Fruit fly (Drosophila melanogaster) S2 (cell line): ENCODE measurements around the gene eater.
A peak's percentile ranks its signal among the peaks of the same experiment; 100 is the strongest.

Experiments used
- CG8478 ChIP-seq: fragments of >200 bp; optimal IDR thresholded peaks from 2 replicates; lab custom pipeline; 2018
- CTCF ChIP-seq, 2 experiments: fragments of >200 bp; optimal IDR thresholded peaks; 2 replicates each; lab custom pipeline; 2018

eater gene

dm6 chr3R:27111784-27112602 lies 12.5 kb upstream of the eater start, which contains the start of the genes gb and CG5815:
TSS of gene gb (minus strand) at chr3R:27112270.
TSS of gene CG5815 (plus strand) at chr3R:27112566.
- TF ChIP-seq CG8478 (lab: Kevin White, UChicago) (no peak), CTCF (optimal IDR thresholded peaks at IDR 0.05; lab: Kevin White, UChicago) (no peak)

dm6 chr3R:27109458-27109857 lies 10.0 kb upstream of the eater start:
- TF ChIP-seq CTCF (optimal IDR thresholded peaks at IDR 0.05; lab: Kevin White, UChicago): no peak
- no peak for TF ChIP-seq CG8478 (lab: Kevin White, UChicago)

DNA sequence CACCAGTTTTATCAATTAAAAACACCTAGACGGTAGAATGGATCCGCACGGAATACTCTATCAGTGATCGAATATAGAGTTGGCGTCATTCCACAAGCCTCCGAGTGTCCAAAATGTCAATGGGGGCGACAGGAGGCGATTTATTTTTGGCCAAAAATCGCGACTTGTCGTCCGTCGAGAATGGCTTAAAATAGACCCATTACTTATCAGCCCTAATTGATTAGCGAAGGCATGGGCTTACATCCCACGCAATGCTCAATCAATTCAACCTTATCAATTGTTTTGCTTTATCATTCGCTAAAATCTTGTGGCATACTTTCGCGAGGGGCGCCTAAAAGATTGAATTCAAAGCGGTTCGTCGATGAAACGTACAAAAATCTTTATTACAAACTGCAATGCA lies 8.6 kb upstream of the eater start:
- no peak for TF ChIP-seq CG8478 (lab: Kevin White, UChicago)
- no peak for TF ChIP-seq CTCF (optimal IDR thresholded peaks at IDR 0.05; lab: Kevin White, UChicago)

DNA sequence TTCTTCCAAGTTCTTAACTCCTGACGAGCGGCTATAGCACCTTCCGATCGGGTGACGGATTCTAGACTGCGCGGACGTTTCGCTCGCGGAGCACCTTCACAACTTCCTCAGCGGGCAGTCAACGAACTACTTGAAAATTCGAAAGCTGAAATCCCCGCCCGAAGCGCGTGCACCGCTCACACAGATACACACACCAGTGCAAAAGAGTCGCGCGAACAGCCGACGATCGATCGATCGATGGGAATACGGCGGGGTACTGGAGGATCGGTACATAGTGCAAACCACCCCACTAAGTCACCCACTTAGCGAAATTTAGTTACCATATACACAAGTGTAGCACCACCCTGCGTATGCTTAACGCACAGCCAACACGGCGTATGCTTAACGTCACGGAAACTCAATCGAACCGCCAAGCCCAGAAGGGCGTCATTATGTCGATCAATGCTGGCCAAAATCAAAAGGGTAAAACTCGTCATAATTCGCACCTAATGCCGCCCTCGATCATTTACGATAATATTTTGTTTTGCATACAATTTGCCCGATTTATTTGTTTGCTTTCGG lies 6.7 kb upstream of the eater start, which contains the start of gene CAH9:
TSS of gene CAH9 (minus strand) at position 51 of the 561 bp plus-strand sequence.
- TF ChIP-seq CG8478 (lab: Kevin White, UChicago) (no peak), CTCF (optimal IDR thresholded peaks at IDR 0.05; lab: Kevin White, UChicago) (no peak)

dm6 chr3R:27105439-27105838 lies 6.0 kb upstream of the eater start:
- TF ChIP-seq CG8478 (lab: Kevin White, UChicago): no peak
- no peak for TF ChIP-seq CTCF (optimal IDR thresholded peaks at IDR 0.05; lab: Kevin White, UChicago)

DNA sequence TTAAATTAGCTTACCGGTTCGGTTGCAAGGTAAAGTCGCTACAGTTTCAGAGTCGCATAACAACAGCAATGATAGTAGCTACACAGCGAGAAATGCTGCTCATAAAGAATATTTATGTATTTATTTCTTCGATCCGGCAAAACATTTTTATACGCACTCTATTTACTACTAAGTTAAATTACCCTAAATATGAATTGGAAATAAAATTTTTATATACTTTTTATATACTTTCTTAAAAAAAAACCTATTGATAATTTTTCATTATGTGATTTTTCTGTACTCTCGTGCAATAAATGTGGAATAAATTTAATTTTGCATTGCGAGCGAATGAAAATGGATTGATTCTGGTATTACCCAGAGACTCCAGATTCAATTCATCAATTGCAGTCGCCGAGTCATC lies 1.5 kb upstream of the eater start, which contains the start of gene Jhbp11:
TSS of gene Jhbp11 (plus strand) at position 301 of the 400 bp plus-strand sequence.
- no peak for TF ChIP-seq CG8478 (lab: Kevin White, UChicago)
- no peak for TF ChIP-seq CTCF (optimal IDR thresholded peaks at IDR 0.05; lab: Kevin White, UChicago)

DNA sequence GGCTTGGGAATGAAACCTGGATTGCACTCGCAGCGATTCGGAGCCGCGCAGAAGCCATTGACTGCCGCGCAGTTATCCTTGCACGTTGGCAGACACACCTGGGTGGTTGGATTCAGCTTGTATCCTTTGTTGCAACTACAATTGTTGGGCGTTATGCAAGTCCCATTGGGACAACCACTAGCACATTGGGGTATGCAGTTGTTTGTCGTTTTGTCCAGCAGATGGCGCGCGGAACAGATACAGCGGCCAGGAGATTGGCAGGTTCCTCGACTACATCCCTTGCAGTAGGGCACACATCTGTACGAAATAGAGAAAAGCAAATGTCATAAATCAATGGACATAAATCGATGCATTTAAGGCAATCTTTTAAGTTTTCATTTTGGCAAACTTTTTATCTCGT lies 841 bp downstream of the eater start:
- TF ChIP-seq CG8478 (lab: Kevin White, UChicago): no peak
- peak; percentile 79 to 86 for TF ChIP-seq CTCF (optimal IDR thresholded peaks at IDR 0.05; lab: Kevin White, UChicago)

DNA sequence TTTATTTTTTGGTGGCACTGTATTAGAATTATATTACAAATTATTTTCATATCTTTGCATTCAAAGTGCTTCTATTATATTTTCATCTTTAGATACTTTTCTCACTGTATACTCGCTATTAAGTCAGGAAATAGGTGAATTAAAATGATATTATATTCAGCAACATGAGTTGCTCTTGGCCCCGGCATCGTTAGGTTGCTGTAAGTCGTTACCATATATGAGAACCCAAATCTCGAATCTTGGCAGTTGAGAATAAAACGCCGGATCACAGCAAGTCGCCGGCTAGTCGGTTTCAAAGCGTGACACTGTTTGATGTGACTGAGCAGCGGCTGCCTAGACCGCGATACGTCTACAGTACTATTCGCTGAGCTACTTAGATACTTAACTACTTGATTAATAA lies 5.2 kb downstream of the eater start, which contains the start of gene CG14259:
TSS of gene CG14259 (plus strand) at position 301 of the 400 bp plus-strand sequence.
- TF ChIP-seq CTCF (optimal IDR thresholded peaks at IDR 0.05; lab: Kevin White, UChicago) (no peak), CG8478 (lab: Kevin White, UChicago) (no peak)

DNA sequence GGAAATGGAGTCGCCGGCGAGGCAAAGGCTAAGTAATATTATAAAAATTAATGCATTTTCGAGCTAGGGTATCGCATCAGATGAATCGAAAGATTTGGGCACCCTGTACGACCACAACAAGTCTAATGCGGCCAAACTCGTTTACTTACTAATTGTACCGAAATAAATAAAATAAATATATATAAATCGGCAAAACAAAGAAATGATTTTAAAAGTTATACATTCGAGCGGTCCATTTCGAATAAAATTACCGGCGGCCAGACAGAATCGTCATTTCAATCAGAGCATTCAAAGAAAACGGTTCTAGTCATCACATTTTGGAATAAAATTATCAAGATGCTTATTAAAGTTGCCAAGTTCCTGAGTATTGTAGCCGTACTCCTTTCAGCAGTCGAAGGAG lies 6.6 kb downstream of the eater start, which contains the start of gene CG14258:
TSS of gene CG14258 (plus strand) at position 301 of the 400 bp plus-strand sequence.
- TF ChIP-seq CG8478 (lab: Kevin White, UChicago) (no peak), CTCF (optimal IDR thresholded peaks at IDR 0.05; lab: Kevin White, UChicago) (no peak)

DNA sequence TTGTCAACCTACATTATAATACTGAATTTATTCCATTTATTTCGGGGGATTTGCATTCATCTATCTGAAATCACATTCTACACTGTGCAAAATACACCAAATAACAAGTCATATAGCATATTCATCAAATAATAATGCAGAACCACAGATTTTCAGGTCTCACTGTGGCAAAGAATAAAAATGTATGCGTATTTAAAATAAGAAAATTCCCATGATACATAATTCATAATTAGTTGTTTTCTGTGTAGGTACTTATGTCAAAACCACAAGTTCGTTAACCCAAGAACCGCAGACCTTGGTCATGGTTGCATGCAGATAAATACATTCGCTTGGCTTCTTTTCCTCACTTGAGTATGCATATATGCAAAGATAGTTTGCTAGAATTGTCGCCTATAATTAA lies 7.2 kb downstream of the eater start:
- TF ChIP-seq CG8478 (lab: Kevin White, UChicago) (no peak), CTCF (optimal IDR thresholded peaks at IDR 0.05; lab: Kevin White, UChicago) (no peak)

DNA sequence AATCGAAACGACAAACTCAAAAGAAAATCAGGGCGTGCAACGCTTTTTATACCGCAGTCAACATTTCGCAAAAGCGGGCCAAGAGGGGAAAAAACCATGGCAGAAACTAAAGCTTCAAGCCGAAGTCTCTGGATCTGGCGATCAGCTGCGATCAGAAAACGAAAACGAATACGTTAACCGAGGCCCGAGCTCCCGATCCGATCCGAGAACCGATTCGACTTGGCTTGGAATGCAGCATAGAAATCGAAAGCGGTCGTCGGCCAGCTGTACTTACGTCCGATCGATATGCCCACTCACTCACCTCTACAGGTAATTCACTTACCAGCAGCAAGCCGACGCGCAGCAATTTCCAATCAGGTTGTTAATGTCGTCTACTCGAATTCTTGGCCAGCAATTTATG lies 8.4 kb downstream of the eater start, which contains the start of gene Cpr97Eb:
TSS of gene Cpr97Eb (minus strand) at position 25 of the 400 bp plus-strand sequence.
- TF ChIP-seq CG8478 (lab: Kevin White, UChicago) (no peak), CTCF (optimal IDR thresholded peaks at IDR 0.05; lab: Kevin White, UChicago) (no peak)

DNA sequence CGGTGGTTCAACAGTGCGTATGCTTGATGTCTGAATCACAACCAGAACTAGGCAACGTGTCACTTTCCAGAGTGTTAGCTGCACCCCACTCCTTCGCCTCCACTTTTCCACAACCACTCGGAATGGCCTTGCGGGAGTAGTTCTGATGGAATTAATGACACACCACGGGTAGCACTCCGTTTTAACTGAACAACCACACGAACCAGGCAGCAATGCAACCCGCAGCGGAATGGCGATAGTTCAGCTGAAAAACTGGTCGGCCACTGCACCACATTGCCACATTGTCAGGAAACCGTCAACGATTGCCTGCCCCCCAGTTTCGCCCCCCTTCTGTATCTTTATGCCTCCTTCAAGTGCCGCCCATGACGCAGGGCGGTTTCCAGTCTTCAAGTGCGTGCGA lies 11.9 kb downstream of the eater start, which contains the start of gene Cpr97Ea:
TSS of gene Cpr97Ea (minus strand) at position 230 of the 400 bp plus-strand sequence.
- TF ChIP-seq CTCF (optimal IDR thresholded peaks at IDR 0.05; lab: Kevin White, UChicago) (no peak), CG8478 (lab: Kevin White, UChicago) (no peak)

dm6 chr3R:27084528-27085052 lies 14.9 kb downstream of the eater start:
- TF ChIP-seq CG8478 (lab: Kevin White, UChicago) (no peak), CTCF (optimal IDR thresholded peaks at IDR 0.05; lab: Kevin White, UChicago) (no peak)

DNA sequence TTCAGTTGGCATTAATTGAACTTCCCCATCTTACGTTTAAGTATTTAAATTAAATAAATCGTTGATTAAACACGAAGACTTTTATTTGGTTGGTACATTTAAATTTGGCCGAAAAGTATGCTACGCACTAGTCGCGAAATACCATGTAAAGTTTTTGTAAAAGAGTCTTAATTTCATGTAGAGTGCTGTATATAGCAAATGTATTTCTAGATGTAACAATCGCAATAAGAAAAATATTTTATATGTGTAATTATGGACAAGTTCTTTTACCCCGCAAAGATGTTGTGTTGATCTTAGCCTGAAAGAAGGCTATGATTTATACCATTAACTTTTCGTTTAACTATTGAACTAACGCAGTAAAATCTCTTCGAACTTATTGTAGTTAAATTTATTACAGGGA lies 16.7 kb downstream of the eater start:
- TF ChIP-seq CTCF (optimal IDR thresholded peaks at IDR 0.05; lab: Kevin White, UChicago) (peak in 1 of 2 experiments; percentile 38), CG8478 (lab: Kevin White, UChicago) (no peak)

- TF ChIP-seq CTCF (optimal IDR thresholded peaks at IDR 0.05; lab: Kevin White, UChicago) (no peak), CG8478 (lab: Kevin White, UChicago) (no peak)
These were observed 22.9 kb downstream of the eater start for dm6 chr3R:27076618-27077017.
